Fruit fly (Drosophila melanogaster) whole organism, adult: Measurements from ENCODE around the gene CG10164.

Source experiments
- CG11617 ChIP-seq: fragments of 200-800 bp; sonication (Bioruptor generic); optimal IDR thresholded peaks from 2 replicates; lab custom pipeline; 2017; ENCODE audit warnings: mild to moderate bottlenecking, missing biosample characterization, missing genetic modification reagents, missing genetic modification characterization
- CG12768 ChIP-seq: fragments of 200-800 bp; sonication (Bioruptor generic); optimal IDR thresholded peaks from 2 replicates; lab custom pipeline; 2017; ENCODE audit warnings: missing biosample characterization, missing genetic modification characterization, mild to moderate bottlenecking, moderate library complexity, missing genetic modification reagents
- CG14711 ChIP-seq: fragments of 200-800 bp; sonication (Bioruptor generic); optimal IDR thresholded peaks from 2 replicates; lab custom pipeline; 2018; ENCODE audit warnings: missing biosample characterization, mild to moderate bottlenecking, missing genetic modification characterization, moderate library complexity
- CG1620 ChIP-seq: fragments of 200-800 bp; sonication (Bioruptor generic); optimal IDR thresholded peaks from 2 replicates; lab custom pipeline; 2016; ENCODE audit warnings: missing biosample characterization, missing genetic modification characterization
- CG33017 ChIP-seq: fragments of 200-800 bp; sonication (Bioruptor generic); optimal IDR thresholded peaks from 2 replicates; lab custom pipeline; 2018; ENCODE audit warnings: missing biosample characterization, mild to moderate bottlenecking, missing genetic modification characterization, moderate library complexity
- CG5204 ChIP-seq: fragments of 200-800 bp; sonication (Bioruptor generic); optimal IDR thresholded peaks from 2 replicates; lab custom pipeline; 2016; ENCODE audit warnings: missing biosample characterization, missing genetic modification characterization
- CG7045 ChIP-seq: fragments of 200-800 bp; sonication (Bioruptor generic); optimal IDR thresholded peaks from 2 replicates; lab custom pipeline; 2017; ENCODE audit warnings: missing biosample characterization, mild to moderate bottlenecking, missing genetic modification characterization
- CG7101 ChIP-seq: fragments of 200-800 bp; sonication (Bioruptor generic); optimal IDR thresholded peaks from 2 replicates; lab custom pipeline; 2018; ENCODE audit warnings: missing biosample characterization, mild to moderate bottlenecking, missing genetic modification characterization, moderate library complexity
- Clk ChIP-seq: fragments of 200-800 bp; sonication (Bioruptor generic); optimal IDR thresholded peaks from 2 replicates; lab custom pipeline; 2017; ENCODE audit warnings: missing biosample characterization, missing genetic modification characterization
- Crg-1 ChIP-seq: fragments of 200-800 bp; sonication (Bioruptor generic); optimal IDR thresholded peaks from 2 replicates; lab custom pipeline; 2016; ENCODE audit warnings: missing biosample characterization, missing genetic modification characterization
- Hr96 ChIP-seq: fragments of 200-800 bp; sonication (Bioruptor generic); optimal IDR thresholded peaks from 2 replicates; lab custom pipeline; 2016; ENCODE audit warnings: missing biosample characterization, missing genetic modification characterization
- Mnt ChIP-seq: fragments of 200-800 bp; sonication (Bioruptor generic); optimal IDR thresholded peaks from 2 replicates; lab custom pipeline; 2016; ENCODE audit warnings: missing biosample characterization, mild to moderate bottlenecking, missing genetic modification characterization
- bab1 ChIP-seq: fragments of 200-800 bp; sonication (Bioruptor generic); optimal IDR thresholded peaks from 3 replicates; lab custom pipeline; 2019; ENCODE audit warnings: missing biosample characterization, mild to moderate bottlenecking, missing genetic modification characterization, moderate library complexity
- cic ChIP-seq: fragments of 200-800 bp; sonication (Bioruptor generic); optimal IDR thresholded peaks from 2 replicates; lab custom pipeline; 2017; ENCODE audit warnings: missing biosample characterization, mild to moderate bottlenecking, missing genetic modification characterization, moderate library complexity
- cnc ChIP-seq, 2 experiments: fragments of >200 bp; optimal IDR thresholded peaks; 2 replicates each; lab custom pipeline; 2017
- kay ChIP-seq: fragments of 200-800 bp; sonication (Bioruptor generic); peaks from one replicate; lab custom pipeline; 2016; ENCODE audit warnings: missing biosample characterization, missing genetic modification characterization, borderline replicate concordance
- ovo ChIP-seq: fragments of 200-800 bp; sonication (Bioruptor generic); optimal IDR thresholded peaks from 2 replicates; lab custom pipeline; 2016; ENCODE audit warnings: missing biosample characterization, missing genetic modification characterization
- pad ChIP-seq: fragments of 200-800 bp; sonication (Bioruptor generic); optimal IDR thresholded peaks from 3 replicates; lab custom pipeline; 2017; ENCODE audit warnings: missing biosample characterization, missing genetic modification characterization, mild to moderate bottlenecking, moderate library complexity, missing genetic modification reagents
- tj ChIP-seq: fragments of 200-800 bp; sonication (Bioruptor generic); optimal IDR thresholded peaks from 3 replicates; lab custom pipeline; 2017; ENCODE audit warnings: missing biosample characterization, mild to moderate bottlenecking, missing genetic modification characterization, moderate library complexity
- toe ChIP-seq: fragments of 200-800 bp; sonication (Bioruptor generic); optimal IDR thresholded peaks from 2 replicates; lab custom pipeline; 2016; ENCODE audit warnings: missing biosample characterization, missing genetic modification characterization

CG10164 gene

DNA sequence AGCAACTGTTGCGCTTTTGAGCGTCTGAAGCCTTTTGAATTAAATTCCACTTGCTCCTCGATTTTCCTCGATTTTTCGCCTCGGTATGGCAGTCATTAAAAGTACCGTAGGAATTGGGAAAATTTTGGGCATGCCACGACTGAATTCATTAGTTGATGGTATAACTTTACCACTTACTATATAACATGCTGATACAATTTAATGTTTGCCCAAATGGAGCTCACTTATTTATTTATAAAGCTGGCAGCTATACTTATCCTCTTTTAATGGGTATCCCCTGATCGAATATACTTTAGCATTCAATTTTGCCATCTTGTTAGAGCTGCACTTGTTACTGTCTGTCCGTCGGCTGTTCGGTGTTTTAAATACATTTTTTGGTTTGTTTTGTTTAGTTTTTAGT lies 29.3 kb downstream of the CG10164 start:
- no peak for TF ChIP-seq CG33017 (tag; lab: Kevin White, UChicago)
- TF ChIP-seq CG5204: no peak
- no peak for TF ChIP-seq tj
- no peak for TF ChIP-seq Clk (GFP tag; lab: Kevin White, UChicago)
- TF ChIP-seq Crg-1: no peak
- no peak for TF ChIP-seq CG11617
- no peak for TF ChIP-seq CG14711 (tag; lab: Kevin White, UChicago)
- no peak for TF ChIP-seq Mnt
- no peak for TF ChIP-seq Hr96

DNA sequence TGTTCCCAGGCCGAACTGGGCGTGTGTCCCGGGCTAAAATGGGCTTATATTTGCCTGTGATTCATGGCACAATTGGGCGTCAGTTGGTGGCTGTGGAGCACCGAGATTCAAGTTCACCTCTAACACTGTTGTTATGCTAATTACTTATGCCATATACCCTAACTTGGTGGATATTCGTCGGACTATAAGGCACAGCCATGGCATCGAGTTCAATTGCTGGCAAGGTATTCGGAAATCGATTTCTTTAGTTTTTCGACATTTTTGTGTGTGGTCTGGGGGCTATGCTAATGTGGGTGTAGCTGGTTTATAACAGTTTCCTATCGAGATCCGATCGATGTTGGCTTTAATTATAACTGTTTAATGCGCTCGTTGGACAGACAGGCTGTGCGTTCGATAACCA lies 30.7 kb downstream of the CG10164 start:
- TF ChIP-seq CG14711 (tag; lab: Kevin White, UChicago): no peak
- TF ChIP-seq cnc (optimal IDR thresholded peaks at IDR 0.05; lab: Kevin White, UChicago): no peak
- TF ChIP-seq CG33017 (tag; lab: Kevin White, UChicago): no peak
- TF ChIP-seq toe (GFP tag; lab: Kevin White, UChicago): no peak
- TF ChIP-seq CG1620 (GFP tag; lab: Kevin White, UChicago): no peak
- TF ChIP-seq Crg-1: no peak
- no peak for TF ChIP-seq CG12768 (GFP tag; lab: Kevin White, UChicago)
- TF ChIP-seq kay (GFP tag; lab: Kevin White, UChicago): no peak
- TF ChIP-seq Hr96: no peak
- TF ChIP-seq CG5204: no peak
- TF ChIP-seq Clk (GFP tag; lab: Kevin White, UChicago): no peak
- TF ChIP-seq CG7045 (GFP tag; lab: Kevin White, UChicago): no peak
- TF ChIP-seq bab1 (GFP tag; lab: Kevin White, UChicago): no peak

DNA sequence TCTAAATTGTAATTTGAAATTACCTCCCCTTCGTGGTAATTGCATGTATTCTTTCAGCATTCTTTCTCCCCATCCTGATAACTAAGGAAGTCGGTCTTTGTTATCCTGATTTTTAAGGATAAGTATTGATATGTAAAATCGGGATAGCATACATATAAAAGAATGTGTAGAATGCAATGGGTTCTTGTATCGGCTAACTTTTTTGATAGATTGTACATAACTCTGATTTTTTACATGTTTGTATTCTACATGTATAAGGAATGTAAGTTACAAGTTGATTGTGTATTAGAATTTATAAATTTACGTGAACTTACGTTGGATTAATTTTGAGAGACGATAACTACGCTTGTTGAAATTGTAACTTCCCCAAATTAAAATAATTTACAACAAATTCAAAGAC lies 34.4 kb downstream of the CG10164 start:
- no peak for TF ChIP-seq CG33017 (tag; lab: Kevin White, UChicago)
- TF ChIP-seq cnc (optimal IDR thresholded peaks at IDR 0.05; lab: Kevin White, UChicago): no peak
- no peak for TF ChIP-seq Crg-1
- no peak for TF ChIP-seq CG7045 (GFP tag; lab: Kevin White, UChicago)
- no peak for TF ChIP-seq CG11617
- no peak for TF ChIP-seq pad (GFP tag; lab: Kevin White, UChicago)
- no peak for TF ChIP-seq cic (GFP tag; lab: Kevin White, UChicago)
- TF ChIP-seq kay (GFP tag; lab: Kevin White, UChicago): no peak
- no peak for TF ChIP-seq CG14711 (tag; lab: Kevin White, UChicago)
- no peak for TF ChIP-seq CG5204
- no peak for TF ChIP-seq CG7101 (tag; lab: Kevin White, UChicago)
- TF ChIP-seq bab1 (GFP tag; lab: Kevin White, UChicago): no peak
- TF ChIP-seq toe (GFP tag; lab: Kevin White, UChicago): no peak
- no peak for TF ChIP-seq ovo (GFP tag; lab: Kevin White, UChicago)
- no peak for TF ChIP-seq Hr96
- TF ChIP-seq CG1620 (GFP tag; lab: Kevin White, UChicago): no peak
- no peak for TF ChIP-seq Mnt
- no peak for TF ChIP-seq Clk (GFP tag; lab: Kevin White, UChicago)
- no peak for TF ChIP-seq tj

DNA sequence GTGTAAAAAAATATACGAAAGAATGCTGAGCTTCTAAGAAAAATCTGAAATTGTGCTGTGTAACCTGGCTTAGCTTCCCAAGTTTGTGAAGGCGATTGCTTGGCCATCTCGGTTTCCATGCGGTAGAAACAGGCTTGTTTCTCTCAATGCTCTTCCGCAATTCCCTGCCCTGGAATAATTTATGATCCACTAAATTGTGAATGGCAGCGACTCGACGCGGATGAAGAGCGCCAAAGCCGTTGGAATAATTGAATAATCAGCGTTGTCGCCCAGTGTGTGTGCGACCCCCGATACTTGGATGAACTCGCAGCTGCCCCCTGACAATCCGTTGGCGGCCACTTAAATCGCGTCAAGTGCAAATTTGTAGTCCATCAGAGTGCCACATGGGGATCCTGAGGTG lies 35.3 kb downstream of the CG10164 start, which contains the start of gene CG10177:
CG10177 (minus strand) TSS at position 101 of the 400 bp plus-strand sequence.
- TF ChIP-seq CG12768 (GFP tag; lab: Kevin White, UChicago) (no peak), bab1 (GFP tag; lab: Kevin White, UChicago) (no peak), CG33017 (tag; lab: Kevin White, UChicago) (no peak), CG1620 (GFP tag; lab: Kevin White, UChicago) (no peak), CG11617 (no peak), CG7101 (tag; lab: Kevin White, UChicago) (no peak), cic (GFP tag; lab: Kevin White, UChicago) (no peak), kay (GFP tag; lab: Kevin White, UChicago) (no peak), Crg-1 (no peak), Mnt (no peak)

DNA sequence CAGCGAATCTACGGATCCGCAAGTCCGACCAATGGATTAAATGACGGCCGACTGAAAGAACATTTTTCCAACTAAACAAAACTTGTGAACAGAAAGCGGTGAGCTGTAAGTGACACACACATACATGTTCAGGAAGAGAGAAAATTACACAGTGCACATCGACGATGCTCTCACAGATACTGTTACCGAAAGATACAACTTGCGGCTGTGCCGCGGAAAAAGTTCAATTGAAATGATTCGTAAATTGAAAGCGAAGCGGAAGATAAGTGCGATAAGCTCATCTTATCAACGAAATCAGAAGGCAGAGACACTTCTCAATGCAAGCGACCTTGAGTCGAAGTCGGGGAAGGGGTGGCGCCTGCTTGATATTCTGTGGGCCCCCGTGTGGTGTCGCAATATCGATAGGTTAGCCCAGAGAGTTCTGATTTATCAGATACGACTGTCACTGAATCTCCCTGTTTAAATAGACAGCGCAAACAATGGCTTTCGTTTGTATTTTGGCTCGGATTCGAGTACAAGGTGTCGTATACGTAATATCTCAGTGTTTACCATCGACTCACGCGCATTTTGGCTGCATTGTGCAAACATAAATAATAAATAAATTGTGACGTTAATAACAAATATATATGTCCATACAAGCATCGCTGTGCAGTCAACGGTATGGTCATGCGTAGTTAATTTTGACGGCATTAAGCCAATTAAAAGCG lies 37.2 kb downstream of the CG10164 start, which contains the start of gene Irk2:
Irk2 (minus strand) TSS at position 51 of the 707 bp plus-strand sequence.
- TF ChIP-seq CG5204: no peak
- no peak for TF ChIP-seq CG14711 (tag; lab: Kevin White, UChicago)
- no peak for TF ChIP-seq cnc (optimal IDR thresholded peaks at IDR 0.05; lab: Kevin White, UChicago)
- no peak for TF ChIP-seq bab1 (GFP tag; lab: Kevin White, UChicago)
- TF ChIP-seq CG7101 (tag; lab: Kevin White, UChicago): peak; percentile 19
- no peak for TF ChIP-seq Mnt
- peak; percentile 19 for TF ChIP-seq toe (GFP tag; lab: Kevin White, UChicago)
- TF ChIP-seq CG1620 (GFP tag; lab: Kevin White, UChicago): no peak
- no peak for TF ChIP-seq Clk (GFP tag; lab: Kevin White, UChicago)
- TF ChIP-seq kay (GFP tag; lab: Kevin White, UChicago): no peak
- no peak for TF ChIP-seq CG12768 (GFP tag; lab: Kevin White, UChicago)
- TF ChIP-seq ovo (GFP tag; lab: Kevin White, UChicago): peak; percentile 48
- TF ChIP-seq tj: no peak
- TF ChIP-seq CG7045 (GFP tag; lab: Kevin White, UChicago): no peak
- TF ChIP-seq Hr96: peak; percentile 28
- TF ChIP-seq CG33017 (tag; lab: Kevin White, UChicago): peak; percentile 4
- TF ChIP-seq pad (GFP tag; lab: Kevin White, UChicago): no peak
- TF ChIP-seq CG11617: peak; percentile 12
- TF ChIP-seq Crg-1: peak; percentile 47
- TF ChIP-seq cic (GFP tag; lab: Kevin White, UChicago): peak; percentile 36

DNA sequence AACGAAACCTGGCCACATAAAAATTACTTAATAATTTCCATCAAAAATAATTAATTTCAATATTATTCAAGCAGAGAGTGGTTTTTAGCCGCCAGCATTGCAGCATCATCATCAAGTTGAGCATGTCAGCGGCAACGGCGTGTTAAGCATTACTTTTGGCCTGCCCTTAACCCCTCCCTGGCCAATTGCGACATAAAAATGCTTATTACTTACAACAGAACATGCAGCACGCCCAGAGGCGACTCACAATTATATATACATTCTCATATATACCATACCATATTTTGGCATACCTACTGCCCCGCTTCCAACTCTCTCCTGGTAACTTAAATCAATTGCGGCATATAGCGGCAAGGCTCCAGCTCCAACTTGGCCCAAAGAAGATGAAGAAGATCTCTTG lies 45.4 kb downstream of the CG10164 start:
- TF ChIP-seq CG33017 (tag; lab: Kevin White, UChicago) (no peak), CG14711 (tag; lab: Kevin White, UChicago) (no peak), kay (GFP tag; lab: Kevin White, UChicago) (no peak), pad (GFP tag; lab: Kevin White, UChicago) (no peak), CG12768 (GFP tag; lab: Kevin White, UChicago) (no peak), CG5204 (no peak), toe (GFP tag; lab: Kevin White, UChicago) (no peak), cic (GFP tag; lab: Kevin White, UChicago) (no peak), CG1620 (GFP tag; lab: Kevin White, UChicago) (no peak), Crg-1 (no peak), Hr96 (no peak), CG7101 (tag; lab: Kevin White, UChicago) (no peak)
